Worm (Caenorhabditis elegans) whole organism, late embryonic: Measurements from ENCODE around the gene F25B4.8.
A peak's percentile ranks its signal among the peaks of the same experiment; 100 is the strongest.

Experiments used
- C38D4.7 ChIP-seq: fragments of 200-800 bp; sonication (Bioruptor generic); optimal IDR thresholded peaks from 2 replicates; lab custom pipeline; 2018; ENCODE audit warnings: mild to moderate bottlenecking, missing genetic modification characterization, moderate library complexity, missing compliant biosample characterization
- K02D7.2 ChIP-seq: sonication (generic microtip); optimal IDR thresholded peaks from 2 replicates; lab custom pipeline; 2017; ENCODE audit warnings: mild to moderate bottlenecking, missing genetic modification characterization, missing compliant biosample characterization
- K09A11.1 ChIP-seq: sonication (generic microtip); optimal IDR thresholded peaks from 2 replicates; lab custom pipeline; 2017; ENCODE audit warnings: antibody characterized with exemption, mild to moderate bottlenecking, missing genetic modification characterization, missing compliant biosample characterization; ENCODE audit not compliant: insufficient read depth
- Y22D7AL.16 ChIP-seq: sonication (generic microtip); optimal IDR thresholded peaks from 2 replicates; lab custom pipeline; 2016; ENCODE audit warnings: missing genetic modification characterization, missing compliant biosample characterization
- ahr-1 ChIP-seq: sonication (generic microtip); optimal IDR thresholded peaks from 2 replicates; lab custom pipeline; 2016; ENCODE audit warnings: missing genetic modification characterization, missing compliant biosample characterization
- ceh-14 ChIP-seq: sonication (generic microtip); optimal IDR thresholded peaks from 2 replicates; lab custom pipeline; 2016; ENCODE audit warnings: missing genotype, missing genetic modification characterization, missing compliant biosample characterization
- ceh-18 ChIP-seq: sonication (generic microtip); optimal IDR thresholded peaks from 2 replicates; lab custom pipeline; 2016; ENCODE audit warnings: missing genetic modification characterization, missing compliant biosample characterization
- ceh-19 ChIP-seq: fragments of 200-800 bp; sonication (Bioruptor generic); optimal IDR thresholded peaks from 2 replicates; lab custom pipeline; 2018; ENCODE audit warnings: mild to moderate bottlenecking, missing genetic modification characterization, missing compliant biosample characterization
- ceh-2 ChIP-seq: sonication (generic microtip); optimal IDR thresholded peaks from 2 replicates; lab custom pipeline; 2016; ENCODE audit warnings: missing genotype, missing genetic modification characterization, missing compliant biosample characterization
- ceh-30 ChIP-seq: fragments of 150-350 bp; optimal IDR thresholded peaks from 2 replicates; lab custom pipeline; 2014; ENCODE audit warnings: missing biosample characterization, missing genetic modification characterization
- ceh-31 ChIP-seq: sonication (generic microtip); optimal IDR thresholded peaks from 2 replicates; lab custom pipeline; 2016; ENCODE audit warnings: missing genetic modification characterization, missing compliant biosample characterization
- ceh-34 ChIP-seq: sonication (generic microtip); optimal IDR thresholded peaks from 2 replicates; lab custom pipeline; 2016; ENCODE audit warnings: mild to moderate bottlenecking, missing genetic modification characterization, missing compliant biosample characterization
- ceh-45 ChIP-seq: fragments of 200-800 bp; sonication (Bioruptor generic); IDR thresholded peaks from 2 replicates; pipeline ENCODE4 v1.3.6; 2022; ENCODE audit warnings: missing genetic modification reagents, missing genetic modification characterization, missing compliant biosample characterization
- ceh-6 ChIP-seq: fragments of 200-800 bp; sonication (Bioruptor generic); optimal IDR thresholded peaks from 2 replicates; lab custom pipeline; 2018; ENCODE audit warnings: mild to moderate bottlenecking, missing genetic modification characterization, missing compliant biosample characterization
- ceh-9 ChIP-seq: sonication (generic microtip); optimal IDR thresholded peaks from 2 replicates; lab custom pipeline; 2016; ENCODE audit warnings: mild to moderate bottlenecking, missing genetic modification characterization, inconsistent platforms, missing compliant biosample characterization
- dmd-4 ChIP-seq: sonication (generic microtip); optimal IDR thresholded peaks from 2 replicates; lab custom pipeline; 2016; ENCODE audit warnings: borderline replicate concordance, missing genetic modification characterization, missing compliant biosample characterization
- dve-1 ChIP-seq: sonication (generic microtip); optimal IDR thresholded peaks from 2 replicates; lab custom pipeline; 2017; ENCODE audit warnings: antibody characterized with exemption, mild to moderate bottlenecking, missing genetic modification characterization, missing compliant biosample characterization
- elt-4 ChIP-seq: sonication (generic microtip); optimal IDR thresholded peaks from 2 replicates; lab custom pipeline; 2016; ENCODE audit warnings: missing genetic modification characterization, missing compliant biosample characterization
- eyg-1 ChIP-seq: sonication (generic microtip); optimal IDR thresholded peaks from 2 replicates; lab custom pipeline; 2016; ENCODE audit warnings: missing genotype, missing genetic modification characterization, missing compliant biosample characterization
- fax-1 ChIP-seq: sonication (generic microtip); optimal IDR thresholded peaks from 2 replicates; lab custom pipeline; 2016; ENCODE audit warnings: missing genotype, missing genetic modification characterization, missing compliant biosample characterization
- fkh-6 ChIP-seq: sonication (generic microtip); optimal IDR thresholded peaks from 2 replicates; lab custom pipeline; 2016; ENCODE audit warnings: missing genetic modification characterization, missing compliant biosample characterization
- gmeb-2 ChIP-seq: sonication (generic microtip); optimal IDR thresholded peaks from 2 replicates; lab custom pipeline; 2016; ENCODE audit warnings: missing genetic modification characterization, inconsistent platforms, missing compliant biosample characterization
- hlh-15 ChIP-seq: sonication (generic microtip); optimal IDR thresholded peaks from 2 replicates; lab custom pipeline; 2016; ENCODE audit warnings: missing genetic modification characterization, missing compliant biosample characterization
- hlh-6 ChIP-seq: sonication (generic microtip); optimal IDR thresholded peaks from 2 replicates; lab custom pipeline; 2016; ENCODE audit warnings: missing genotype, missing genetic modification characterization, missing compliant biosample characterization
- lim-6 ChIP-seq: sonication (generic microtip); optimal IDR thresholded peaks from 2 replicates; lab custom pipeline; 2016; ENCODE audit warnings: missing genetic modification characterization, missing compliant biosample characterization
- nfya-1 ChIP-seq: sonication (generic microtip); optimal IDR thresholded peaks from 2 replicates; lab custom pipeline; 2017; ENCODE audit warnings: missing genetic modification characterization, mild to moderate bottlenecking, missing compliant biosample characterization, antibody characterized with exemption, moderate library complexity
- nhr-11 ChIP-seq: fragments of 150-350 bp; optimal IDR thresholded peaks from 2 replicates; lab custom pipeline; 2014; ENCODE audit warnings: missing biosample characterization, missing genetic modification characterization
- nhr-232 ChIP-seq: sonication (generic microtip); optimal IDR thresholded peaks from 2 replicates; lab custom pipeline; 2016; ENCODE audit warnings: missing genetic modification characterization, missing compliant biosample characterization
- odd-2 ChIP-seq: sonication (generic microtip); optimal IDR thresholded peaks from 2 replicates; lab custom pipeline; 2017; ENCODE audit warnings: antibody characterized with exemption, mild to moderate bottlenecking, missing genetic modification characterization, missing compliant biosample characterization
- pag-3 ChIP-seq: sonication (generic microtip); optimal IDR thresholded peaks from 2 replicates; lab custom pipeline; 2016; ENCODE audit warnings: missing compliant biosample characterization, missing genetic modification characterization, borderline replicate concordance
- pat-9 ChIP-seq: fragments of 200-800 bp; sonication (Bioruptor generic); optimal IDR thresholded peaks from 2 replicates; lab custom pipeline; 2018; ENCODE audit warnings: mild to moderate bottlenecking, missing genetic modification characterization, moderate library complexity, missing compliant biosample characterization
- pax-1 ChIP-seq: fragments of 150-350 bp; optimal IDR thresholded peaks from 2 replicates; lab custom pipeline; 2014; ENCODE audit warnings: missing biosample characterization, missing genetic modification characterization
- pha-2 ChIP-seq: sonication (generic microtip); optimal IDR thresholded peaks from 2 replicates; lab custom pipeline; 2017; ENCODE audit warnings: mild to moderate bottlenecking, missing genetic modification characterization, missing compliant biosample characterization
- pha-4 ChIP-seq: fragments of 150-350 bp; optimal IDR thresholded peaks from 2 replicates; lab custom pipeline; 2018; ENCODE audit warnings: missing biosample characterization, missing genetic modification reagents, missing genetic modification characterization
- pros-1 ChIP-seq: fragments of 150-350 bp; optimal IDR thresholded peaks from 2 replicates; lab custom pipeline; 2014; ENCODE audit warnings: missing biosample characterization, missing genetic modification reagents, missing genetic modification characterization
- ref-2 ChIP-seq: sonication (generic microtip); optimal IDR thresholded peaks from 2 replicates; lab custom pipeline; 2016; ENCODE audit warnings: missing genetic modification characterization, missing compliant biosample characterization
- sdc-2 ChIP-seq: sonication (generic microtip); optimal IDR thresholded peaks from 2 replicates; lab custom pipeline; 2016; ENCODE audit warnings: missing genotype, missing genetic modification characterization, missing compliant biosample characterization
- sox-4 ChIP-seq: sonication (generic microtip); optimal IDR thresholded peaks from 2 replicates; lab custom pipeline; 2017; ENCODE audit warnings: mild to moderate bottlenecking, missing genetic modification characterization, inconsistent platforms, missing compliant biosample characterization
- syd-9 ChIP-seq: sonication (generic microtip); optimal IDR thresholded peaks from 2 replicates; lab custom pipeline; 2016; ENCODE audit warnings: mild to moderate bottlenecking, missing genetic modification characterization, moderate library complexity, missing compliant biosample characterization
- tbx-2 ChIP-seq: sonication (generic microtip); optimal IDR thresholded peaks from 2 replicates; lab custom pipeline; 2016; ENCODE audit warnings: missing genetic modification characterization, missing compliant biosample characterization
- tbx-7 ChIP-seq: sonication (generic microtip); optimal IDR thresholded peaks from 2 replicates; lab custom pipeline; 2016; ENCODE audit warnings: missing genotype, missing genetic modification characterization, missing compliant biosample characterization
- ttx-3 ChIP-seq: sonication (generic microtip); optimal IDR thresholded peaks from 2 replicates; lab custom pipeline; 2016; ENCODE audit warnings: missing genetic modification reagents, missing genetic modification characterization, missing compliant biosample characterization
- unc-3 ChIP-seq, 2 experiments: fragments of 200-800 bp in 1 of 2; sonication (Bioruptor generic) in 1 of 2; sonication (generic microtip) in 1 of 2; conservative IDR thresholded peaks in 1 of 2; optimal IDR thresholded peaks in 1 of 2; 2 replicates each; pipeline versions ENCODE4 v1.3.6 to Lab custom; 2016 to 2022; ENCODE audit warnings: missing compliant biosample characterization in 2 of 2, missing genetic modification characterization in 2 of 2, missing genetic modification reagents in 1 of 2
- unc-55 ChIP-seq: sonication (generic microtip); optimal IDR thresholded peaks from 2 replicates; lab custom pipeline; 2017; ENCODE audit warnings: missing biosample characterization, missing genetic modification reagents, missing genetic modification characterization
- zip-5 ChIP-seq: sonication (generic microtip); optimal IDR thresholded peaks from 2 replicates; lab custom pipeline; 2016; ENCODE audit warnings: missing genetic modification characterization, missing compliant biosample characterization
- ztf-16 ChIP-seq: sonication (generic microtip); optimal IDR thresholded peaks from 2 replicates; lab custom pipeline; 2017; ENCODE audit warnings: missing genetic modification characterization, missing compliant biosample characterization

Gene F25B4.8

DNA sequence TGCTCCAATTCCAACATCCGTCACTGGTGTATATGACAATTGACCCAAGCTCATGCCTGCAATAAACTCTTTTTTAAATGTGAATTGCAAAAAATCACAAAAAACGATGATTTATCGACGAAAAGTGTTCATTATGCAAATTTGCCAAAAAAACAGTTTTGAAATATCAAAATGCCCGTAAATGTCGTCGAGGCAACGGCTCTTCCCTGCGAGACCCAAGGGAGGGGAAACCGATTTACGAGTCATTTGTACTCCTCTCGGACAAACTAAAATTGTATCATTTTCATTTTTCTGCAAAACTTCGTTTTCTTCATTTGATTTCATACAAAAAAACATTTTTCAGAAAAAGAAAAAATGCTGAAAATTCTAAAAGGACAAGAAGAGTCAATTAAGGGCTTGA, 7.0 kb downstream of the F25B4.8 start, which contains the start of the genes hmgs-1 and F25B4.4 (continued):
- TF ChIP-seq ceh-30 (tag; lab: Kevin White, UChicago) (no peak), zip-5 (tag; lab: Kevin White, UChicago) (no peak), pat-9 (tag; lab: Kevin White, UChicago) (no peak), C38D4.7 (GFP tag; lab: Kevin White, UChicago) (no peak), ceh-31 (tag; lab: Kevin White, UChicago) (peak; percentile 77), pros-1 (tag; lab: Kevin White, UChicago) (no peak), ahr-1 (no peak), dmd-4 (tag; lab: Kevin White, UChicago) (peak; percentile 9), pag-3 (no peak), unc-55 (GFP tag; lab: Kevin White, UChicago) (peak; percentile 29), tbx-2 (tag; lab: Kevin White, UChicago) (peak; percentile 69), ttx-3 (tag; lab: Kevin White, UChicago) (no peak), fkh-6 (tag; lab: Kevin White, UChicago) (no peak), hlh-15 (tag; lab: Kevin White, UChicago) (no peak), eyg-1 (no peak), nhr-232 (tag; lab: Kevin White, UChicago) (no peak), Y22D7AL.16 (tag; lab: Kevin White, UChicago) (no peak), ceh-9 (tag; lab: Kevin White, UChicago) (no peak), ztf-16 (no peak), ceh-2 (peak; percentile 13), lim-6 (no peak), hlh-6 (tag; lab: Kevin White, UChicago) (no peak), dve-1 (peak; percentile 59), ceh-18 (peak; percentile 83), fax-1 (tag; lab: Kevin White, UChicago) (no peak), odd-2 (tag; lab: Kevin White, UChicago) (no peak), sdc-2 (tag; lab: Kevin White, UChicago) (no peak), tbx-7 (tag; lab: Kevin White, UChicago) (no peak), ceh-19 (no peak), ceh-34 (tag; lab: Kevin White, UChicago) (peak; percentile 25), nhr-11 (tag; lab: Kevin White, UChicago) (no peak), pha-4 (tag; lab: Kevin White, UChicago) (no peak), elt-4 (tag; lab: Kevin White, UChicago) (no peak), unc-3 (GFP tag; conservative IDR thresholded peaks at IDR 0.05; lab: Robert Waterston, UW) (no peak), unc-3 (tag; optimal IDR thresholded peaks at IDR 0.05; lab: Kevin White, UChicago) (no peak), pax-1 (peak; percentile 35), K09A11.1 (tag; lab: Kevin White, UChicago) (peak; percentile 9), sox-4 (no peak), pha-2 (tag; lab: Kevin White, UChicago) (no peak), ceh-45 (GFP tag; lab: Robert Waterston, UW) (no peak), nfya-1 (tag; lab: Kevin White, UChicago) (peak; percentile 81), ceh-6 (no peak), ceh-14 (tag; lab: Kevin White, UChicago) (peak; percentile 15), K02D7.2 (no peak), gmeb-2 (tag; lab: Kevin White, UChicago) (no peak), syd-9 (tag; lab: Kevin White, UChicago) (no peak), ref-2 (tag; lab: Kevin White, UChicago) (peak; percentile 56)
